Worm (Caenorhabditis elegans): ENCODE data around the gene F47D12.9.

The F47D12.9 gene

ce11 chrIII:6261985-6262384, 41.2 kb downstream of the F47D12.9 start, which contains the start of gene srg-4:
srg-4 (minus strand) TSS chrIII:6262085.
- TF ChIP-seq pqm-1 (tag; optimal IDR thresholded peaks at IDR 0.05) (no peak), unc-62 (GFP tag; optimal IDR thresholded peaks at IDR 0.05) (no peak), aly-2 (tag; optimal IDR thresholded peaks at IDR 0.05) (no peak), mdl-1 (tag; optimal IDR thresholded peaks at IDR 0.05) (no peak), lin-15B (tag; optimal IDR thresholded peaks at IDR 0.05) (no peak), elt-1 (tag; optimal IDR thresholded peaks at IDR 0.05) (no peak), eor-1 (tag; optimal IDR thresholded peaks at IDR 0.05) (no peak), nhr-12 (tag; optimal IDR thresholded peaks at IDR 0.05) (no peak), nhr-77 (tag; optimal IDR thresholded peaks at IDR 0.05) (no peak), snpc-4 (tag; optimal IDR thresholded peaks at IDR 0.05) (no peak), daf-12 (tag; optimal IDR thresholded peaks at IDR 0.05) (no peak), tbx-2 (tag; optimal IDR thresholded peaks at IDR 0.05) (no peak), sea-2 (GFP tag; optimal IDR thresholded peaks at IDR 0.05) (no peak), egl-27 (tag; optimal IDR thresholded peaks at IDR 0.05) (no peak), skn-1 (tag; optimal IDR thresholded peaks at IDR 0.05) (no peak)

ce11 chrIII:6260115-6260514, 43.1 kb downstream of the F47D12.9 start, which contains the start of gene srg-2:
srg-2 (minus strand) TSS chrIII:6260215.
- TF ChIP-seq pha-4 (tag; optimal IDR thresholded peaks at IDR 0.05), result no peak

ce11 chrIII:6258262-6258661, 44.9 kb downstream of the F47D12.9 start, which contains the start of gene srg-1:
srg-1 (minus strand) TSS chrIII:6258362.
- TF ChIP-seq ZK546.5 (tag; optimal IDR thresholded peaks at IDR 0.05) (no peak), eor-1 (tag; optimal IDR thresholded peaks at IDR 0.05) (no peak), nhr-76 (tag; optimal IDR thresholded peaks at IDR 0.05) (no peak), nhr-12 (tag; optimal IDR thresholded peaks at IDR 0.05) (no peak), fkh-2 (tag; optimal IDR thresholded peaks at IDR 0.05) (no peak), elt-3 (tag; optimal IDR thresholded peaks at IDR 0.05) (no peak), hmg-11 (tag; optimal IDR thresholded peaks at IDR 0.05) (no peak), egl-27 (tag; optimal IDR thresholded peaks at IDR 0.05) (no peak), nhr-67 (tag; optimal IDR thresholded peaks at IDR 0.05) (no peak), lin-15B (tag; optimal IDR thresholded peaks at IDR 0.05) (no peak), lsy-12 (tag; optimal IDR thresholded peaks at IDR 0.05) (no peak), nhr-43 (tag; optimal IDR thresholded peaks at IDR 0.05; ENCODE audit: poor library complexity, severe bottlenecking) (no peak), nhr-23 (tag; optimal IDR thresholded peaks at IDR 0.05) (no peak), fkh-10 (GFP tag; optimal IDR thresholded peaks at IDR 0.05) (no peak), nfya-1 (tag; optimal IDR thresholded peaks at IDR 0.05; ENCODE audit: insufficient read depth) (no peak)

- TF ChIP-seq skn-1 (tag; optimal IDR thresholded peaks at IDR 0.05), result no peak
- TF ChIP-seq pha-4 (tag; optimal IDR thresholded peaks at IDR 0.05), result no peak
- no peak for TF ChIP-seq ztf-4 (tag; optimal IDR thresholded peaks at IDR 0.05)
- no peak for TF ChIP-seq lin-15B (tag; optimal IDR thresholded peaks at IDR 0.05)
- TF ChIP-seq snpc-4 (tag; optimal IDR thresholded peaks at IDR 0.05), result no peak
- TF ChIP-seq tbx-2 (tag; optimal IDR thresholded peaks at IDR 0.05), result no peak
- TF ChIP-seq ztf-11 (tag; optimal IDR thresholded peaks at IDR 0.05), result no peak
- TF ChIP-seq ama-1 (optimal IDR thresholded peaks at IDR 0.05), result no peak
- no peak for TF ChIP-seq zag-1 (tag; optimal IDR thresholded peaks at IDR 0.05)
- no peak for TF ChIP-seq hmg-11 (tag; optimal IDR thresholded peaks at IDR 0.05)
Measured at ce11 chrIII:6256675-6257074, 46.5 kb downstream of the F47D12.9 start, which contains the start of gene srg-9. srg-9 (minus strand) TSS chrIII:6256775.

ce11 chrIII:6254737-6255136, 48.4 kb downstream of the F47D12.9 start, which contains the start of gene srg-8:
srg-8 (minus strand) TSS chrIII:6254837.
- TF ChIP-seq fkh-10 (GFP tag; optimal IDR thresholded peaks at IDR 0.05) (no peak), nhr-237 (tag; optimal IDR thresholded peaks at IDR 0.05) (no peak), nfya-1 (tag; optimal IDR thresholded peaks at IDR 0.05; ENCODE audit: insufficient read depth) (no peak), unc-62 (GFP tag; optimal IDR thresholded peaks at IDR 0.05) (no peak)

ce11 chrIII:6251511-6251910, 51.7 kb downstream of the F47D12.9 start, which contains the start of gene amdh-1:
amdh-1 (plus strand) TSS chrIII:6251811.
- TF ChIP-seq ceh-16 (tag; optimal IDR thresholded peaks at IDR 0.05), result no peak
- no peak for TF ChIP-seq zag-1 (tag; optimal IDR thresholded peaks at IDR 0.05)
- no peak for TF ChIP-seq R02D3.7 (tag; optimal IDR thresholded peaks at IDR 0.05)
- no peak for TF ChIP-seq ZK546.5 (tag; optimal IDR thresholded peaks at IDR 0.05)
- no peak for TF ChIP-seq nhr-77 (tag; optimal IDR thresholded peaks at IDR 0.05)
- TF ChIP-seq snpc-4 (tag; optimal IDR thresholded peaks at IDR 0.05), result no peak
- no peak for TF ChIP-seq lsy-12 (tag; optimal IDR thresholded peaks at IDR 0.05)
- no peak for TF ChIP-seq elt-3 (tag; optimal IDR thresholded peaks at IDR 0.05)
- no peak for TF ChIP-seq unc-62 (GFP tag; optimal IDR thresholded peaks at IDR 0.05)
- TF ChIP-seq nfya-1 (tag; optimal IDR thresholded peaks at IDR 0.05; ENCODE audit: insufficient read depth), result no peak
- TF ChIP-seq mdl-1 (tag; optimal IDR thresholded peaks at IDR 0.05), result no peak
- no peak for TF ChIP-seq ceh-9 (tag; optimal IDR thresholded peaks at IDR 0.05)
- no peak for TF ChIP-seq skn-1 (tag; optimal IDR thresholded peaks at IDR 0.05)
- TF ChIP-seq ama-1 (optimal IDR thresholded peaks at IDR 0.05), result no peak
- no peak for TF ChIP-seq fos-1 (tag; optimal IDR thresholded peaks at IDR 0.05)

All from whole organism, L3 larva.